Fruit fly (Drosophila melanogaster) whole organism, prepupa: Measurements from ENCODE around the gene CG9107.

Source experiments
- Blimp-1 ChIP-seq: fragments of 200-800 bp; sonication (Bioruptor generic); optimal IDR thresholded peaks from 3 replicates; lab custom pipeline; 2017; ENCODE audit warnings: missing biosample characterization, missing genetic modification characterization, mild to moderate bottlenecking, moderate library complexity, missing genetic modification reagents
- CG10631 ChIP-seq: fragments of 200-800 bp; sonication (Bioruptor generic); optimal IDR thresholded peaks from 2 replicates; lab custom pipeline; 2016; ENCODE audit warnings: missing biosample characterization, missing genetic modification characterization
- CG10669 ChIP-seq: fragments of 200-800 bp; sonication (Bioruptor generic); optimal IDR thresholded peaks from 3 replicates; lab custom pipeline; 2018; ENCODE audit warnings: missing biosample characterization, mild to moderate bottlenecking, missing genetic modification characterization, moderate library complexity
- CG11294 ChIP-seq: fragments of 200-800 bp; sonication (Bioruptor generic); IDR thresholded peaks from 2 replicates; pipeline ENCODE4 v1.3.6; 2022; ENCODE audit warnings: missing biosample characterization, missing genetic modification characterization
- CG11762 ChIP-seq: fragments of 200-800 bp; sonication (Bioruptor generic); optimal IDR thresholded peaks from 3 replicates; lab custom pipeline; 2016; ENCODE audit warnings: missing biosample characterization, missing genetic modification characterization; ENCODE audit not compliant: insufficient read depth
- CG15336 ChIP-seq: fragments of 200-800 bp; sonication (Bioruptor generic); IDR thresholded peaks from 2 replicates; pipeline ENCODE4 v1.3.6; 2022; ENCODE audit warnings: missing biosample characterization, missing genetic modification characterization
- CG1621 ChIP-seq: fragments of 200-800 bp; sonication (Bioruptor generic); optimal IDR thresholded peaks from 3 replicates; lab custom pipeline; 2018; ENCODE audit warnings: missing biosample characterization, mild to moderate bottlenecking, missing genetic modification characterization
- CG3032 ChIP-seq: fragments of 200-800 bp; optimal IDR thresholded peaks from 2 replicates; lab custom pipeline; 2019; ENCODE audit warnings: missing biosample characterization, mild to moderate bottlenecking, missing genetic modification characterization, moderate library complexity
- CG32006 ChIP-seq: fragments of 200-800 bp; sonication (Bioruptor generic); optimal IDR thresholded peaks from 3 replicates; lab custom pipeline; 2017; ENCODE audit warnings: missing biosample characterization, mild to moderate bottlenecking, missing genetic modification characterization
- CG34406 ChIP-seq: fragments of 200-800 bp; sonication (Bioruptor generic); optimal IDR thresholded peaks from 3 replicates; lab custom pipeline; 2016; ENCODE audit warnings: missing biosample characterization, missing genetic modification characterization
- CG3919 ChIP-seq: fragments of 200-800 bp; sonication (Bioruptor generic); optimal IDR thresholded peaks from 3 replicates; lab custom pipeline; 2016; ENCODE audit warnings: missing biosample characterization, missing genetic modification characterization
- CG6163 ChIP-seq: fragments of 200-800 bp; sonication (Bioruptor generic); IDR thresholded peaks from 3 replicates; pipeline ENCODE4 v1.3.6; 2022; ENCODE audit warnings: missing biosample characterization, missing genetic modification characterization
- CG6792 ChIP-seq: fragments of 200-800 bp; sonication (Bioruptor generic); optimal IDR thresholded peaks from 3 replicates; lab custom pipeline; 2016; ENCODE audit warnings: missing biosample characterization, missing genetic modification characterization
- CG6808 ChIP-seq: fragments of 200-800 bp; sonication (Bioruptor generic); optimal IDR thresholded peaks from 3 replicates; lab custom pipeline; 2017; ENCODE audit warnings: missing biosample characterization, missing genetic modification characterization, mild to moderate bottlenecking, moderate library complexity, missing genetic modification reagents
- CG8119 ChIP-seq: fragments of 200-800 bp; sonication (Bioruptor generic); IDR thresholded peaks from 3 replicates; pipeline ENCODE4 v1.3.6; 2022; ENCODE audit warnings: missing biosample characterization, missing genetic modification characterization
- CG8319 ChIP-seq: fragments of 200-800 bp; sonication (Bioruptor generic); optimal IDR thresholded peaks from 3 replicates; lab custom pipeline; 2016; ENCODE audit warnings: missing biosample characterization, missing genetic modification characterization
- CG9139 ChIP-seq: fragments of 200-800 bp; sonication (Bioruptor generic); optimal IDR thresholded peaks from 3 replicates; lab custom pipeline; 2017; ENCODE audit warnings: missing biosample characterization, mild to moderate bottlenecking, missing genetic modification characterization
- Eip75B ChIP-seq: fragments of 200-800 bp; sonication (Bioruptor generic); optimal IDR thresholded peaks from 3 replicates; lab custom pipeline; 2016; ENCODE audit warnings: missing biosample characterization, missing genetic modification characterization
- Eip78C ChIP-seq: fragments of 200-800 bp; sonication (Bioruptor generic); peaks from one replicate; lab custom pipeline; 2016; ENCODE audit warnings: missing biosample characterization, missing genetic modification characterization
- Eip93F ChIP-seq: fragments of 200-800 bp; sonication (Bioruptor generic); optimal IDR thresholded peaks from 2 replicates; lab custom pipeline; 2016; ENCODE audit warnings: missing biosample characterization, mild to moderate bottlenecking, missing genetic modification characterization
- Ets96B ChIP-seq: fragments of 200-800 bp; optimal IDR thresholded peaks from 2 replicates; lab custom pipeline; 2019; ENCODE audit warnings: missing biosample characterization, mild to moderate bottlenecking, missing genetic modification characterization, moderate library complexity
- Gug ChIP-seq: fragments of 200-800 bp; sonication (Bioruptor generic); IDR thresholded peaks from 2 replicates; pipeline ENCODE4 v1.3.6; 2022; ENCODE audit warnings: missing biosample characterization, missing genetic modification characterization
- Hr39 ChIP-seq: fragments of 200-800 bp; sonication (Bioruptor generic); optimal IDR thresholded peaks from 2 replicates; lab custom pipeline; 2016; ENCODE audit warnings: missing biosample characterization, missing genetic modification characterization
- Hr4 ChIP-seq: fragments of 200-800 bp; sonication (Bioruptor generic); optimal IDR thresholded peaks from 3 replicates; lab custom pipeline; 2016; ENCODE audit warnings: missing biosample characterization, missing genetic modification characterization
- Lpt ChIP-seq: fragments of 200-800 bp; sonication (Bioruptor generic); optimal IDR thresholded peaks from 3 replicates; lab custom pipeline; 2016; ENCODE audit warnings: missing biosample characterization, missing genetic modification characterization
- Met ChIP-seq: fragments of 200-800 bp; sonication (Bioruptor generic); optimal IDR thresholded peaks from 3 replicates; lab custom pipeline; 2016; ENCODE audit warnings: missing biosample characterization, missing genetic modification characterization
- OdsH ChIP-seq: fragments of 200-800 bp; sonication (Bioruptor generic); optimal IDR thresholded peaks from 3 replicates; lab custom pipeline; 2016; ENCODE audit warnings: missing biosample characterization, missing genetic modification characterization
- Smox ChIP-seq: fragments of 200-800 bp; sonication (Bioruptor generic); optimal IDR thresholded peaks from 3 replicates; lab custom pipeline; 2016; ENCODE audit warnings: missing biosample characterization, missing genetic modification characterization
- Sox102F ChIP-seq: fragments of 200-800 bp; sonication (Bioruptor generic); optimal IDR thresholded peaks from 2 replicates; lab custom pipeline; 2016; ENCODE audit warnings: missing biosample characterization, mild to moderate bottlenecking, missing genetic modification characterization
- Sox14 ChIP-seq: fragments of 200-800 bp; sonication (Bioruptor generic); optimal IDR thresholded peaks from 3 replicates; lab custom pipeline; 2016; ENCODE audit warnings: missing biosample characterization, missing genetic modification characterization
- Sox15 ChIP-seq: fragments of 200-800 bp; sonication (Bioruptor generic); optimal IDR thresholded peaks from 3 replicates; lab custom pipeline; 2016; ENCODE audit warnings: missing biosample characterization, missing genetic modification characterization
- achi ChIP-seq: fragments of 200-800 bp; sonication (Bioruptor generic); optimal IDR thresholded peaks from 3 replicates; lab custom pipeline; 2016; ENCODE audit warnings: missing biosample characterization, missing genetic modification characterization
- acj6 ChIP-seq: fragments of 200-800 bp; sonication (Bioruptor generic); optimal IDR thresholded peaks from 3 replicates; lab custom pipeline; 2016; ENCODE audit warnings: missing biosample characterization, missing genetic modification characterization
- cyc ChIP-seq: fragments of 200-800 bp; sonication (Bioruptor generic); optimal IDR thresholded peaks from 3 replicates; lab custom pipeline; 2016; ENCODE audit warnings: missing biosample characterization, missing genetic modification characterization
- dac ChIP-seq: fragments of 200-800 bp; sonication (Bioruptor generic); optimal IDR thresholded peaks from 2 replicates; lab custom pipeline; 2017; ENCODE audit warnings: missing biosample characterization, mild to moderate bottlenecking, missing genetic modification characterization
- dsx ChIP-seq: fragments of 200-800 bp; optimal IDR thresholded peaks from 3 replicates; lab custom pipeline; 2019; ENCODE audit warnings: missing biosample characterization, mild to moderate bottlenecking, missing genetic modification characterization, moderate library complexity; ENCODE audit not compliant: poor library complexity, severe bottlenecking
- eg ChIP-seq: fragments of 200-800 bp; sonication (Bioruptor generic); IDR thresholded peaks from 3 replicates; pipeline ENCODE4 v1.3.6; 2022; ENCODE audit warnings: missing biosample characterization, missing genetic modification characterization
- esn ChIP-seq: fragments of 200-800 bp; sonication (Bioruptor generic); optimal IDR thresholded peaks from 2 replicates; lab custom pipeline; 2016; ENCODE audit warnings: missing biosample characterization, mild to moderate bottlenecking, missing genetic modification characterization, moderate library complexity
- fd59A ChIP-seq: fragments of 200-800 bp; sonication (Bioruptor generic); optimal IDR thresholded peaks from 2 replicates; lab custom pipeline; 2017; ENCODE audit warnings: missing biosample characterization, mild to moderate bottlenecking, missing genetic modification characterization, missing genetic modification reagents
- net ChIP-seq: fragments of 200-800 bp; sonication (Bioruptor generic); optimal IDR thresholded peaks from 3 replicates; lab custom pipeline; 2016; ENCODE audit warnings: missing biosample characterization, missing genetic modification characterization
- pdm3 ChIP-seq: fragments of 200-800 bp; sonication (Bioruptor generic); optimal IDR thresholded peaks from 3 replicates; lab custom pipeline; 2016; ENCODE audit warnings: missing biosample characterization, missing genetic modification characterization
- salr ChIP-seq, 2 experiments: fragments of 200-800 bp; sonication (Bioruptor generic); optimal IDR thresholded peaks; 3 replicates each; lab custom pipeline; 2016 to 2018; ENCODE audit warnings: missing biosample characterization in 2 of 2, missing genetic modification characterization in 2 of 2, mild to moderate bottlenecking in 1 of 2
- spab ChIP-seq: fragments of 200-800 bp; sonication (Bioruptor generic); optimal IDR thresholded peaks from 2 replicates; lab custom pipeline; 2017; ENCODE audit warnings: missing biosample characterization, mild to moderate bottlenecking, missing genetic modification characterization, missing genetic modification reagents
- ss ChIP-seq, 2 experiments: fragments of 200-800 bp; sonication (Bioruptor generic); optimal IDR thresholded peaks; 2 replicates in 1 of 2; 3 replicates in 1 of 2; lab custom pipeline; 2017 to 2018; ENCODE audit warnings: mild to moderate bottlenecking in 2 of 2, missing biosample characterization in 2 of 2, missing genetic modification characterization in 2 of 2, moderate library complexity in 1 of 2
- svp ChIP-seq: fragments of 200-800 bp; sonication (Bioruptor generic); peaks from one replicate; lab custom pipeline; 2016; ENCODE audit warnings: missing biosample characterization, missing genetic modification characterization
- topi ChIP-seq: fragments of 200-800 bp; sonication (Bioruptor generic); optimal IDR thresholded peaks from 3 replicates; lab custom pipeline; 2016; ENCODE audit warnings: missing biosample characterization, missing genetic modification characterization
- vri ChIP-seq: fragments of 200-800 bp; sonication (Bioruptor generic); optimal IDR thresholded peaks from 3 replicates; lab custom pipeline; 2016; ENCODE audit warnings: missing biosample characterization, mild to moderate bottlenecking, missing genetic modification characterization

Gene CG9107

DNA sequence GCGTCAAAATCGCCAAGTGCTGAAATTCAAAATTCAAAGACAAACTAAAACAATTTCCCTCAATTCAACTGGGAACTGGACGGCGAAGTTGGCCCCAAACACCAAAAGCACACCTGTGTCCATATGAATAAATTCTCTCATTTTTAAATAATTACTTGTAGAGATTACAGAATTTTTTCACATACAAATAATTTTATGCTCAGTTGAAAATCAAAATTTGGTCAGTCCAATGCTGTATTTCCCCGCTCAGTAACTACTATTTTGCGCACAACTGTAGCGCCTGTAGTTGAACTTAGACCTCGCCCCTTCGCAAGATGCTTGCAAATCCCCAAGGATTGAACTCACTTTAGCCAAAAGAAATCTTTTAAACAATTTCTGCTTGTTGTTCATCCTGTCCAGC, 4.4 kb upstream of the CG9107 start (continued):
- TF ChIP-seq dsx, result no peak
- peak; percentile 44; the same call in 2 of the 3 replicates for TF ChIP-seq CG8119 (GFP tag; lab: Robert Waterston, UW)
- no peak for TF ChIP-seq Lpt (GFP tag; lab: Kevin White, UChicago)
- TF ChIP-seq Hr4 (GFP tag; lab: Kevin White, UChicago), result peak; percentile 34
- TF ChIP-seq pdm3, result peak; percentile 2
- peak; percentile 74 for TF ChIP-seq svp (GFP tag; lab: Kevin White, UChicago)
- TF ChIP-seq Met (GFP tag; lab: Kevin White, UChicago), result no peak
- no peak for TF ChIP-seq OdsH (GFP tag; lab: Kevin White, UChicago)
- no peak for TF ChIP-seq topi (GFP tag; lab: Kevin White, UChicago)
- TF ChIP-seq fd59A, result no peak
- no peak for TF ChIP-seq CG34406 (GFP tag; lab: Kevin White, UChicago)
- peak; percentile 15 for TF ChIP-seq Hr39 (GFP tag; lab: Kevin White, UChicago)
- TF ChIP-seq Smox, result no peak
- TF ChIP-seq Eip78C (GFP tag; lab: Kevin White, UChicago), result peak; percentile 47
- no peak for TF ChIP-seq Sox15 (GFP tag; lab: Kevin White, UChicago)
- no peak for TF ChIP-seq Gug (GFP tag; lab: Robert Waterston, UW)
- no peak for TF ChIP-seq CG10669 (GFP tag; lab: Kevin White, UChicago)
- TF ChIP-seq Ets96B (tag; lab: Kevin White, UChicago), result no peak
- TF ChIP-seq cyc (GFP tag; lab: Kevin White, UChicago), result no peak
- TF ChIP-seq net, result no peak

DNA sequence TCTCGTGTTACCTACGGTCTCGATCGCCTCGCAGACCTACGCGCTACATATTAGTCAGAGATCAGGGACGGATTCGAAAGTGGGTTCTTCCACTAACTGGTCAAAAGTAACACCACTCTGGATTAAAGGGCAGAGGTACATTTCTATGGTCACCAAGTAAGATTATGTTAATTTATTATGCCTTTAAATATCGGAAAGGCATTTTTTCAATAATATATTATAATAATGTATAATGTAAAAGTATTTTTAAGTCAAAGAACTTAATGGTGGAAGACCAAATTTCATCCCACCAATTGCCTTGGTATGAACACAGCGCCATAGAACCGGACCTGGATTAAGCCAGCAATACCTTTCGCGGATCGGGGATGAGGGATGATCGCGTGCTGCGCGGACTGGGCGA, 1.5 kb downstream of the CG9107 start:
- TF ChIP-seq achi (GFP tag; lab: Kevin White, UChicago) (peak; percentile 75), eg (GFP tag; lab: Robert Waterston, UW) (0 out of 3 replicates have a peak, but pooled peaks have one; percentile 28), svp (GFP tag; lab: Kevin White, UChicago) (peak; percentile 86), Eip93F (GFP tag; lab: Kevin White, UChicago) (peak; percentile 15), ss (GFP tag; optimal IDR thresholded peaks at IDR 0.05; lab: Kevin White, UChicago) (peak; percentile 85 to 89), net (peak; percentile 32), CG3919 (GFP tag; lab: Kevin White, UChicago) (peak; percentile 82), CG15336 (GFP tag; lab: Robert Waterston, UW) (no peak), Sox102F (peak; percentile 40), pdm3 (no peak), dac (GFP tag; lab: Kevin White, UChicago) (no peak), CG34406 (GFP tag; lab: Kevin White, UChicago) (peak; percentile 61), esn (GFP tag; lab: Kevin White, UChicago) (peak; percentile 33), fd59A (peak; percentile 58), Hr4 (GFP tag; lab: Kevin White, UChicago) (peak; percentile 29), CG6792 (GFP tag; lab: Kevin White, UChicago) (peak; percentile 54), salr (GFP tag; optimal IDR thresholded peaks at IDR 0.05; lab: Kevin White, UChicago) (peak; percentile 9 to 27), Sox14 (GFP tag; lab: Kevin White, UChicago) (peak; percentile 46), CG8319 (GFP tag; lab: Kevin White, UChicago) (peak; percentile 55), Sox15 (GFP tag; lab: Kevin White, UChicago) (peak; percentile 58), CG10631 (GFP tag; lab: Kevin White, UChicago) (peak; percentile 64), CG3032 (tag; lab: Kevin White, UChicago) (peak; percentile 75), Blimp-1 (peak; percentile 56), Eip75B (GFP tag; lab: Kevin White, UChicago) (peak; percentile 53), vri (GFP tag; lab: Kevin White, UChicago) (no peak), Eip78C (GFP tag; lab: Kevin White, UChicago) (peak; percentile 92), CG32006 (peak; percentile 63), Met (GFP tag; lab: Kevin White, UChicago) (peak; percentile 59), Hr39 (GFP tag; lab: Kevin White, UChicago) (peak; percentile 27), Ets96B (tag; lab: Kevin White, UChicago) (peak; percentile 80), dsx (peak; percentile 89), spab (GFP tag; lab: Kevin White, UChicago) (peak; percentile 73), CG1621 (tag; lab: Kevin White, UChicago) (peak; percentile 16), acj6 (GFP tag; lab: Kevin White, UChicago) (peak; percentile 79), CG6163 (GFP tag; lab: Robert Waterston, UW) (peak; percentile 65), CG8119 (GFP tag; lab: Robert Waterston, UW) (no peak), CG11762 (GFP tag; lab: Kevin White, UChicago) (peak; percentile 33), topi (GFP tag; lab: Kevin White, UChicago) (peak; percentile 60), cyc (GFP tag; lab: Kevin White, UChicago) (peak; percentile 64), Gug (GFP tag; lab: Robert Waterston, UW) (peak; percentile 20; the same call in 1 of the 2 replicates), Smox (peak; percentile 21), CG9139 (GFP tag; lab: Kevin White, UChicago) (peak; percentile 71), CG11294 (no peak), CG6808 (peak; percentile 73)
